Worm (Caenorhabditis elegans) whole organism, young adult: ENCODE results near the gene ntr-2.

Experiments used
- B0261.1 ChIP-seq: sonication (generic microtip); optimal IDR thresholded peaks from 2 replicates; lab custom pipeline; 2016; ENCODE audit warnings: mild to moderate bottlenecking, missing genetic modification characterization, moderate library complexity, missing compliant biosample characterization
- C06A6.2 ChIP-seq: fragments of 200-800 bp; sonication (Bioruptor generic); conservative IDR thresholded peaks from 2 replicates; pipeline ENCODE4 v1.3.6; 2022; ENCODE audit warnings: missing genetic modification characterization, missing compliant biosample characterization
- C17E4.6 ChIP-seq: fragments of 200-800 bp; sonication (Bioruptor generic); IDR thresholded peaks from 2 replicates; pipeline ENCODE4 v1.3.6; 2022; ENCODE audit warnings: missing genetic modification reagents, missing genetic modification characterization, missing compliant biosample characterization
- D2030.7 ChIP-seq: fragments of 200-800 bp; sonication (Bioruptor generic); IDR thresholded peaks from 2 replicates; pipeline ENCODE4 v1.3.6; 2022; ENCODE audit warnings: missing genetic modification reagents, missing genetic modification characterization, missing compliant biosample characterization
- F22D6.2 ChIP-seq: sonication (generic microtip); optimal IDR thresholded peaks from 2 replicates; lab custom pipeline; 2016; ENCODE audit warnings: mild to moderate bottlenecking, missing genetic modification characterization, missing compliant biosample characterization
- F33H1.4 ChIP-seq: fragments of 200-800 bp; sonication (Bioruptor generic); IDR thresholded peaks from 2 replicates; pipeline ENCODE4 v1.3.6; 2022; ENCODE audit warnings: missing genetic modification reagents, missing genetic modification characterization, missing compliant biosample characterization
- K12H6.12 ChIP-seq: fragments of 200-800 bp; sonication (Bioruptor generic); optimal IDR thresholded peaks from 2 replicates; lab custom pipeline; 2018; ENCODE audit warnings: mild to moderate bottlenecking, missing genetic modification characterization, missing compliant biosample characterization
- Y95B8A.8 ChIP-seq: fragments of 200-800 bp; sonication (Bioruptor generic); IDR thresholded peaks from 2 replicates; pipeline ENCODE4 v1.3.6; 2022; ENCODE audit warnings: missing genetic modification reagents, missing genetic modification characterization, missing compliant biosample characterization
- ZK185.1 ChIP-seq: sonication (generic microtip); optimal IDR thresholded peaks from 2 replicates; lab custom pipeline; 2016; ENCODE audit warnings: mild to moderate bottlenecking, missing genetic modification characterization, missing compliant biosample characterization; ENCODE audit not compliant: poor library complexity, severe bottlenecking
- atf-7 ChIP-seq: sonication (generic microtip); optimal IDR thresholded peaks from 2 replicates; lab custom pipeline; 2017; ENCODE audit warnings: mild to moderate bottlenecking, missing genetic modification characterization, missing compliant biosample characterization
- attf-3 ChIP-seq: fragments of 200-800 bp; sonication (Bioruptor generic); conservative IDR thresholded peaks from 2 replicates; pipeline ENCODE4 v1.3.6; 2022; ENCODE audit warnings: missing genetic modification reagents, missing genetic modification characterization, missing compliant biosample characterization
- attf-5 ChIP-seq: fragments of 200-800 bp; sonication (Bioruptor generic); optimal IDR thresholded peaks from 2 replicates; lab custom pipeline; 2018; ENCODE audit warnings: mild to moderate bottlenecking, missing genetic modification characterization, missing compliant biosample characterization
- ccch-3 ChIP-seq: fragments of 200-800 bp; sonication (Bioruptor generic); optimal IDR thresholded peaks from 2 replicates; lab custom pipeline; 2018; ENCODE audit warnings: mild to moderate bottlenecking, missing genetic modification characterization, missing compliant biosample characterization
- cebp-1 ChIP-seq, 2 experiments: fragments of 200-800 bp in 1 of 2; sonication (Bioruptor generic) in 1 of 2; sonication (generic microtip) in 1 of 2; IDR thresholded peaks in 1 of 2; optimal IDR thresholded peaks in 1 of 2; 2 replicates each; pipeline versions ENCODE4 v1.3.6 to Lab custom; 2017 to 2022; ENCODE audit warnings: missing compliant biosample characterization in 2 of 2, missing genetic modification characterization in 2 of 2, mild to moderate bottlenecking in 1 of 2, missing genetic modification reagents in 1 of 2, moderate library complexity in 1 of 2
- ceh-27 ChIP-seq: fragments of 200-800 bp; sonication (Bioruptor generic); optimal IDR thresholded peaks from 2 replicates; lab custom pipeline; 2018; ENCODE audit warnings: mild to moderate bottlenecking, missing genetic modification characterization, moderate library complexity, missing compliant biosample characterization
- chd-7 ChIP-seq: sonication (generic microtip); optimal IDR thresholded peaks from 2 replicates; lab custom pipeline; 2016; ENCODE audit warnings: mild to moderate bottlenecking, missing genetic modification characterization, moderate library complexity, missing compliant biosample characterization
- die-1 ChIP-seq: sonication (generic microtip); optimal IDR thresholded peaks from 2 replicates; lab custom pipeline; 2016; ENCODE audit warnings: missing genotype, mild to moderate bottlenecking, missing genetic modification characterization, missing compliant biosample characterization
- egrh-3 ChIP-seq: fragments of 200-800 bp; sonication (Bioruptor generic); IDR thresholded peaks from 2 replicates; pipeline ENCODE4 v1.3.6; 2022; ENCODE audit warnings: missing genetic modification reagents, missing genetic modification characterization, missing compliant biosample characterization
- ets-4 ChIP-seq: fragments of 200-800 bp; sonication (Bioruptor generic); optimal IDR thresholded peaks from 2 replicates; lab custom pipeline; 2018; ENCODE audit warnings: mild to moderate bottlenecking, missing genetic modification characterization, missing compliant biosample characterization
- fkh-3 ChIP-seq: sonication (generic microtip); optimal IDR thresholded peaks from 2 replicates; lab custom pipeline; 2016; ENCODE audit warnings: mild to moderate bottlenecking, missing genetic modification characterization, missing compliant biosample characterization
- hlh-26 ChIP-seq: fragments of 200-800 bp; sonication (Bioruptor generic); conservative IDR thresholded peaks from 2 replicates; pipeline ENCODE4 v1.3.6; 2022; ENCODE audit warnings: missing genetic modification reagents, missing genetic modification characterization, missing compliant biosample characterization
- hmg-20 ChIP-seq: fragments of 200-800 bp; sonication (Bioruptor generic); IDR thresholded peaks from 2 replicates; pipeline ENCODE4 v1.3.6; 2022; ENCODE audit warnings: missing genetic modification reagents, missing genetic modification characterization, missing compliant biosample characterization
- hrde-1 ChIP-seq: sonication (generic microtip); optimal IDR thresholded peaks from 2 replicates; lab custom pipeline; 2016; ENCODE audit warnings: missing genetic modification characterization, mild to moderate bottlenecking, missing compliant biosample characterization, moderate library complexity, missing genotype, missing genetic modification reagents, borderline replicate concordance
- hsf-1 ChIP-seq: fragments of 200-800 bp; sonication (Bioruptor generic); IDR thresholded peaks from 2 replicates; pipeline ENCODE4 v1.3.6; 2022; ENCODE audit warnings: missing genetic modification reagents, missing genetic modification characterization, missing compliant biosample characterization
- lag-1 ChIP-seq: fragments of 200-800 bp; sonication (Bioruptor generic); IDR thresholded peaks from 2 replicates; pipeline ENCODE4 v1.3.6; 2022; ENCODE audit warnings: missing genetic modification reagents, missing genetic modification characterization, missing compliant biosample characterization
- lin-40 ChIP-seq: sonication (generic microtip); optimal IDR thresholded peaks from 2 replicates; lab custom pipeline; 2016; ENCODE audit warnings: missing genetic modification characterization, mild to moderate bottlenecking, missing compliant biosample characterization, missing genotype, missing genetic modification reagents
- lsy-27 ChIP-seq: sonication (generic microtip); optimal IDR thresholded peaks from 2 replicates; lab custom pipeline; 2017; ENCODE audit warnings: missing genetic modification characterization, mild to moderate bottlenecking, missing compliant biosample characterization, antibody characterized with exemption, missing genotype, borderline replicate concordance; ENCODE audit not compliant: insufficient read depth
- madf-6 ChIP-seq: fragments of 200-800 bp; sonication (Bioruptor generic); IDR thresholded peaks from 2 replicates; pipeline ENCODE4 v1.3.6; 2022; ENCODE audit warnings: missing genetic modification reagents, missing genetic modification characterization, missing compliant biosample characterization
- mcd-1 ChIP-seq: fragments of 200-800 bp; sonication (Bioruptor generic); IDR thresholded peaks from 2 replicates; pipeline ENCODE4 v1.3.6; 2022; ENCODE audit warnings: missing genetic modification reagents, missing genetic modification characterization, missing compliant biosample characterization
- nfyb-1 ChIP-seq: fragments of 200-800 bp; sonication (Bioruptor generic); IDR thresholded peaks from 2 replicates; pipeline ENCODE4 v1.3.6; 2022; ENCODE audit warnings: missing genetic modification reagents, missing genetic modification characterization, missing compliant biosample characterization
- nhr-179 ChIP-seq: sonication (generic microtip); optimal IDR thresholded peaks from 2 replicates; lab custom pipeline; 2016; ENCODE audit warnings: mild to moderate bottlenecking, missing genetic modification characterization, missing compliant biosample characterization
- nhr-80 ChIP-seq: sonication (generic microtip); optimal IDR thresholded peaks from 2 replicates; lab custom pipeline; 2016; ENCODE audit warnings: missing genetic modification characterization, missing compliant biosample characterization
- pbrm-1 ChIP-seq: fragments of 200-800 bp; sonication (Bioruptor generic); IDR thresholded peaks from 2 replicates; pipeline ENCODE4 v1.3.6; 2022; ENCODE audit warnings: missing genetic modification reagents, missing genetic modification characterization, missing compliant biosample characterization
- rec-8 ChIP-seq, 2 experiments: sonication (generic microtip); optimal IDR thresholded peaks; 2 replicates each; lab custom pipeline; 2016; ENCODE audit warnings: mild to moderate bottlenecking in 2 of 2, missing genetic modification characterization in 2 of 2, missing genetic modification reagents in 2 of 2, missing genotype in 2 of 2, missing biosample characterization in 1 of 2, missing compliant biosample characterization in 1 of 2, moderate library complexity in 1 of 2
- rpc-1 ChIP-seq, 2 experiments: fragments of 150-350 bp in 1 of 2; sonication (generic microtip) in 1 of 2; optimal IDR thresholded peaks; 2 replicates each; lab custom pipeline; 2014 to 2018; ENCODE audit warnings: missing biosample characterization in 1 of 2, missing genetic modification characterization in 1 of 2, missing genetic modification reagents in 1 of 2, missing genotype in 1 of 2
- snpc-4 ChIP-seq, 5 experiments: fragments of 150-350 bp in 1 of 5; sonication (generic microtip) in 4 of 5; optimal IDR thresholded peaks; 2 replicates each; lab custom pipeline; 2014 to 2018; ENCODE audit warnings: missing genetic modification characterization in 5 of 5, missing biosample characterization in 3 of 5, antibody characterized with exemption in 2 of 5, mild to moderate bottlenecking in 2 of 5, missing compliant biosample characterization in 2 of 5, missing genotype in 2 of 5, moderate library complexity in 2 of 5, missing genetic modification reagents in 1 of 5
- somi-1 ChIP-seq: fragments of 200-800 bp; sonication (Bioruptor generic); optimal IDR thresholded peaks from 2 replicates; lab custom pipeline; 2018; ENCODE audit warnings: mild to moderate bottlenecking, missing genetic modification characterization, missing compliant biosample characterization
- tbp1 ChIP-seq: fragments of 200-800 bp; sonication (Bioruptor generic); optimal IDR thresholded peaks from 2 replicates; lab custom pipeline; 2018; ENCODE audit warnings: mild to moderate bottlenecking, missing genetic modification characterization, missing compliant biosample characterization
- xnd-1 ChIP-seq: sonication (generic microtip); optimal IDR thresholded peaks from 2 replicates; lab custom pipeline; 2016; ENCODE audit warnings: missing genotype, missing genetic modification reagents, missing genetic modification characterization, missing compliant biosample characterization
- ztf-22 ChIP-seq: fragments of 200-800 bp; sonication (Bioruptor generic); optimal IDR thresholded peaks from 2 replicates; lab custom pipeline; 2018; ENCODE audit warnings: mild to moderate bottlenecking, missing genetic modification characterization, moderate library complexity, missing compliant biosample characterization
- ztf-25 ChIP-seq: fragments of 200-800 bp; sonication (Bioruptor generic); IDR thresholded peaks from 2 replicates; pipeline ENCODE4 v1.3.6; 2022; ENCODE audit warnings: missing genetic modification reagents, missing genetic modification characterization, missing compliant biosample characterization
- ztf-6 ChIP-seq: fragments of 200-800 bp; sonication (Bioruptor generic); IDR thresholded peaks from 2 replicates; pipeline ENCODE4 v1.3.6; 2022; ENCODE audit warnings: missing genetic modification reagents, missing genetic modification characterization, missing compliant biosample characterization

ntr-2 gene

DNA sequence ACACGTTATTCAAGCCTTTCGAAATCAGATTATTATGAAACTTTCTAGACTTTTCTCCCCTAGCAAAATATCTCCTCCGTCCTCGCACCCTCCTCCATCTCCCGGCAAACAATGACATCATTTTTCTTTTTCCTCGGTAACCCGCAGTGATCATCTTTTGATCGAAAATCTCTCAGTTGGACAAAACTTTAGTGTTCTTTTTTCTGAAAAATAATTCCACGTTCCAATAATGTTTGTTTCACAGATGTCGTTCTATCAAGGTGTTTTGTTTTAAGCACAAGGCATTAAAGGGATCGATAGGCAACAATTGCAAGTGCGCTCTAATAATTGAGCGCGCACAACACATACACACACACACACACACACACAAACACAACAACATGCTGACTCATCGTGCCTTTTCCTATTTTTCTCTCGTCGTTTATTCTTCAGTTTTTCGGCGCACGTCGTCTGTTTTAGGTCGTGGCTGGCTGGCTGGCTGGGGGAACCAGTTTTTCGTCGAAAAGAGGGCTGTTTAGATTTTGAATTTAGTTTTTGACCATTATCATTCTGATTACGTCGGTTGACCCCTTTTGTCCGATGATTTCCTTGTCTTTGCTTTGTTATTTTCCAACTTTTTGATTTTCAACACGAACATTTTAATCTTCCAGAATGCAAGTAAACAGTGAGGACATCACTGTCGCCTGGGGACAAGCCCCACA lies 46.9 kb upstream of the ntr-2 start, which contains the start of gene F20D1.3:
Gene F20D1.3 (plus strand): TSS at position 651 of the 701 bp plus-strand sequence.
- 0 out of 2 replicates have a peak, but pooled peaks have one; percentile 19 for TF ChIP-seq attf-3
- 0 out of 2 replicates have a peak, but pooled peaks have one; percentile 40 for TF ChIP-seq hsf-1 (GFP tag; lab: Robert Waterston, UW)
- peak; percentile 73 for TF ChIP-seq K12H6.12
- no peak for TF ChIP-seq nhr-179 (tag; lab: Kevin White, UChicago)
- TF ChIP-seq lsy-27: no peak
- no peak for TF ChIP-seq hlh-26 (GFP tag; lab: Robert Waterston, UW)
- peak; percentile 43; the same call in 1 of the 2 replicates for TF ChIP-seq mcd-1 (GFP tag; lab: Robert Waterston, UW)
- 0 out of 2 replicates have a peak, but pooled peaks have one; percentile 9 for TF ChIP-seq egrh-3 (GFP tag; lab: Robert Waterston, UW)
- TF ChIP-seq nhr-80 (tag; lab: Kevin White, UChicago): peak; percentile 40
- peak; percentile 68 for TF ChIP-seq attf-5 (GFP tag; lab: Kevin White, UChicago)
- no peak for TF ChIP-seq F33H1.4 (GFP tag; lab: Robert Waterston, UW)
- no peak for TF ChIP-seq fkh-3 (tag; lab: Kevin White, UChicago)
- peak; percentile 52 for TF ChIP-seq lin-40 (tag; lab: Kevin White, UChicago)
- 0 out of 2 replicates have a peak, but pooled peaks have one; percentile 24 for TF ChIP-seq nfyb-1 (GFP tag; lab: Robert Waterston, UW)
- peak; percentile 66 for TF ChIP-seq somi-1 (GFP tag; lab: Kevin White, UChicago)
- TF ChIP-seq ztf-25 (GFP tag; lab: Robert Waterston, UW): no peak
- no peak for TF ChIP-seq ZK185.1
- TF ChIP-seq rpc-1 (optimal IDR thresholded peaks at IDR 0.05; lab: Kevin White, UChicago): no peak
- TF ChIP-seq rpc-1 (tag; optimal IDR thresholded peaks at IDR 0.05; lab: Kevin White, UChicago): no peak
- TF ChIP-seq cebp-1 (GFP tag; IDR thresholded peaks at IDR 0.05; lab: Robert Waterston, UW): no peak; the same call in 1 of the 2 replicates
- TF ChIP-seq cebp-1 (tag; optimal IDR thresholded peaks at IDR 0.05; lab: Kevin White, UChicago): peak; percentile 86
- no peak for TF ChIP-seq Y95B8A.8
- TF ChIP-seq pbrm-1 (GFP tag; lab: Robert Waterston, UW): 0 out of 2 replicates have a peak, but pooled peaks have one; percentile 15
- TF ChIP-seq die-1 (tag; lab: Kevin White, UChicago): peak; percentile 37
- TF ChIP-seq atf-7 (tag; lab: Kevin White, UChicago): peak; percentile 90
- no peak for TF ChIP-seq ccch-3 (GFP tag; lab: Kevin White, UChicago)
- TF ChIP-seq snpc-4 (GFP tag; optimal IDR thresholded peaks at IDR 0.05; lab: Kevin White, UChicago): no peak
- peak in 1 of 4 experiments; percentile 25 for TF ChIP-seq snpc-4 (tag; optimal IDR thresholded peaks at IDR 0.05; lab: Kevin White, UChicago)
- TF ChIP-seq D2030.7: no peak

ce11 chrX:14973085-14973484 lies 44.3 kb upstream of the ntr-2 start:
- TF ChIP-seq C17E4.6 (no peak), xnd-1 (tag; lab: Kevin White, UChicago) (no peak), ets-4 (GFP tag; lab: Kevin White, UChicago) (no peak), hrde-1 (tag; lab: Kevin White, UChicago) (no peak), madf-6 (no peak), rec-8 (tag; optimal IDR thresholded peaks at IDR 0.05; lab: Kevin White, UChicago) (no peak), chd-7 (tag; lab: Kevin White, UChicago) (no peak), C06A6.2 (GFP tag; lab: Robert Waterston, UW) (no peak), F22D6.2 (no peak), hmg-20 (GFP tag; lab: Robert Waterston, UW) (no peak), tbp1 (GFP tag; lab: Kevin White, UChicago) (no peak), ztf-22 (no peak), B0261.1 (no peak), ztf-6 (GFP tag; lab: Robert Waterston, UW) (no peak), lag-1 (GFP tag; lab: Robert Waterston, UW) (no peak), attf-3 (no peak), ceh-27 (no peak)
- TF ChIP-seq, all 124 proteins: peak for 0
